Fruit fly (Drosophila melanogaster): ENCODE data around the gene CG4766.
A peak's percentile ranks its signal among the peaks of the same experiment; 100 is the strongest.

CG4766 gene

dm6 chrX:6024638-6025037 is 24.0 kb upstream of the CG4766 start (continued):
- TF ChIP-seq az2 (GFP tag; optimal IDR thresholded peaks at IDR 0.05) (peak; percentile 59), psq (GFP tag; optimal IDR thresholded peaks at IDR 0.05) (no peak), dysf (GFP tag; IDR thresholded peaks at IDR 0.05) (peak; percentile 61; the same call in 2 of the 3 replicates), CG9797 (GFP tag; optimal IDR thresholded peaks at IDR 0.05) (no peak), tap (tag; optimal IDR thresholded peaks at IDR 0.05) (peak; percentile 16), CG14860 (GFP tag; IDR thresholded peaks at IDR 0.05; ENCODE audit: partially characterized antibody) (no peak), CG34422 (GFP tag; IDR thresholded peaks at IDR 0.05) (peak; percentile 58; the same call in 1 of the 3 replicates), Neu2 (GFP tag; optimal IDR thresholded peaks at IDR 0.05; ENCODE audit: borderline replicate concordance) (no peak), pnt (GFP tag; optimal IDR thresholded peaks at IDR 0.05) (peak; percentile 30), tll (GFP tag; optimal IDR thresholded peaks at IDR 0.05) (no peak)

- TF ChIP-seq CG7963 (GFP tag; IDR thresholded peaks at IDR 0.05; ENCODE audit: partially characterized antibody) (no peak), Sry-δ (GFP tag; optimal IDR thresholded peaks at IDR 0.05) (no peak), lola (GFP tag; optimal IDR thresholded peaks at IDR 0.05) (peak in 1 of 3 experiments; percentile 25), CG5953 (GFP tag; IDR thresholded peaks at IDR 0.05) (no peak), ssp (GFP tag; IDR thresholded peaks at IDR 0.05) (0 out of 2 replicates have a peak, but pooled peaks have one; percentile 5), Drgx (GFP tag; IDR thresholded peaks at IDR 0.05) (0 out of 2 replicates have a peak, but pooled peaks have one; percentile 12), Adf1 (GFP tag; IDR thresholded peaks at IDR 0.05) (no peak), CG4617 (GFP tag; optimal IDR thresholded peaks at IDR 0.05; ENCODE audit: borderline replicate concordance) (no peak), Usf (GFP tag; optimal IDR thresholded peaks at IDR 0.05) (no peak), Xrp1 (GFP tag; IDR thresholded peaks at IDR 0.05) (peak; percentile 41; the same call in 1 of the 2 replicates), CG1529 (GFP tag; optimal IDR thresholded peaks at IDR 0.05) (no peak), twi (tag; optimal IDR thresholded peaks at IDR 0.05) (no peak), Dip3 (GFP tag; optimal IDR thresholded peaks at IDR 0.05) (no peak), dan (GFP tag; IDR thresholded peaks at IDR 0.05) (no peak), row (GFP tag; IDR thresholded peaks at IDR 0.05) (0 out of 3 replicates have a peak, but pooled peaks have one; percentile 7), dm (GFP tag; optimal IDR thresholded peaks at IDR 0.05) (no peak), sd (tag; optimal IDR thresholded peaks at IDR 0.05) (no peak), CG17361 (GFP tag; IDR thresholded peaks at IDR 0.05) (0 out of 3 replicates have a peak, but pooled peaks have one; percentile 17), dmrt99B (tag; optimal IDR thresholded peaks at IDR 0.05) (no peak), al (GFP tag; IDR thresholded peaks at IDR 0.05) (no peak), gem (tag; optimal IDR thresholded peaks at IDR 0.05) (peak; percentile 28), mirr (GFP tag; optimal IDR thresholded peaks at IDR 0.05) (no peak), zfh1 (GFP tag; IDR thresholded peaks at IDR 0.05) (0 out of 3 replicates have a peak, but pooled peaks have one; percentile 26), yki (optimal IDR thresholded peaks at IDR 0.05) (no peak), CG17912 (GFP tag; optimal IDR thresholded peaks at IDR 0.05) (no peak), Six4 (GFP tag; optimal IDR thresholded peaks at IDR 0.05) (no peak), Atf3 (GFP tag; optimal IDR thresholded peaks at IDR 0.05) (no peak), CG2712 (tag; optimal IDR thresholded peaks at IDR 0.05) (peak; percentile 11), CG6689 (GFP tag; IDR thresholded peaks at IDR 0.05) (peak; percentile 22; the same call in 1 of the 2 replicates), Spps (tag; optimal IDR thresholded peaks at IDR 0.05) (no peak), Hsf (GFP tag; optimal IDR thresholded peaks at IDR 0.05) (no peak), sens (GFP tag) (peak; percentile 69), CG4730 (GFP tag; IDR thresholded peaks at IDR 0.05) (no peak), ems (GFP tag; optimal IDR thresholded peaks at IDR 0.05) (no peak), nom (GFP tag; optimal IDR thresholded peaks at IDR 0.05) (peak; percentile 24), CG4360 (GFP tag; IDR thresholded peaks at IDR 0.05) (no peak), CG18262 (tag; optimal IDR thresholded peaks at IDR 0.05) (peak; percentile 26), B-H1 (GFP tag; IDR thresholded peaks at IDR 0.05) (no peak), bsh (GFP tag; optimal IDR thresholded peaks at IDR 0.05) (peak in 1 of 2 experiments; percentile 2), Awh (GFP tag; IDR thresholded peaks at IDR 0.05) (no peak), phol (tag; optimal IDR thresholded peaks at IDR 0.05) (peak; percentile 15)
Observed at dm6 chrX:6022090-6022489, 21.5 kb upstream of the CG4766 start.

All from whole organism, embryonic.